Worm (Caenorhabditis elegans) whole organism, L3 larva: ENCODE results near the gene M116.5.

Experiments
- R02D3.7 ChIP-seq: fragments of 150-350 bp; optimal IDR thresholded peaks from 2 replicates; lab custom pipeline; 2014; ENCODE audit warnings: missing biosample characterization, missing genetic modification characterization
- ZK546.5 ChIP-seq: sonication (generic microtip); optimal IDR thresholded peaks from 2 replicates; lab custom pipeline; 2017; ENCODE audit warnings: missing biosample characterization, missing genetic modification characterization
- ama-1 ChIP-seq: fragments of 150-350 bp; optimal IDR thresholded peaks from 2 replicates; lab custom pipeline; 2018
- ceh-82 ChIP-seq: fragments of 150-350 bp; optimal IDR thresholded peaks from 2 replicates; lab custom pipeline; 2014; ENCODE audit warnings: missing biosample characterization, missing genetic modification characterization
- ceh-9 ChIP-seq: sonication (generic microtip); optimal IDR thresholded peaks from 2 replicates; lab custom pipeline; 2018; ENCODE audit warnings: missing biosample characterization, missing genetic modification characterization
- daf-12 ChIP-seq: fragments of 150-350 bp; optimal IDR thresholded peaks from 2 replicates; lab custom pipeline; 2014; ENCODE audit warnings: missing biosample characterization, missing genetic modification reagents, missing genetic modification characterization
- egl-27 ChIP-seq: sonication (generic microtip); optimal IDR thresholded peaks from 4 replicates; lab custom pipeline; 2017; ENCODE audit warnings: missing biosample characterization, missing genetic modification reagents, missing genetic modification characterization
- egl-5 ChIP-seq: fragments of 150-350 bp; optimal IDR thresholded peaks from 2 replicates; lab custom pipeline; 2017; ENCODE audit warnings: missing biosample characterization, missing genetic modification reagents, missing genetic modification characterization, inconsistent platforms
- elt-2 ChIP-seq: sonication (generic microtip); optimal IDR thresholded peaks from 2 replicates; lab custom pipeline; 2016; ENCODE audit warnings: missing genetic modification reagents, mild to moderate bottlenecking, missing genetic modification characterization, missing compliant biosample characterization
- elt-3 ChIP-seq, 3 experiments: fragments of 150-350 bp in 1 of 3; sonication (generic microtip) in 2 of 3; optimal IDR thresholded peaks; 2 replicates in 2 of 3; 4 replicates in 1 of 3; lab custom pipeline; 2014 to 2017; ENCODE audit warnings: missing biosample characterization in 3 of 3, missing genetic modification characterization in 3 of 3
- fkh-10 ChIP-seq: sonication (generic microtip); optimal IDR thresholded peaks from 2 replicates; lab custom pipeline; 2017; ENCODE audit warnings: missing biosample characterization, missing genetic modification reagents, missing genetic modification characterization
- fkh-2 ChIP-seq: fragments of 150-350 bp; optimal IDR thresholded peaks from 2 replicates; lab custom pipeline; 2014; ENCODE audit warnings: missing biosample characterization, missing genetic modification reagents, missing genetic modification characterization
- jun-1 ChIP-seq: fragments of 150-350 bp; optimal IDR thresholded peaks from 2 replicates; lab custom pipeline; 2014; ENCODE audit warnings: missing biosample characterization, missing genetic modification reagents, missing genetic modification characterization
- lin-15B ChIP-seq: fragments of 150-350 bp; optimal IDR thresholded peaks from 2 replicates; lab custom pipeline; 2014; ENCODE audit warnings: missing biosample characterization, missing genetic modification characterization
- lin-39 ChIP-seq: fragments of 150-350 bp; optimal IDR thresholded peaks from 2 replicates; lab custom pipeline; 2018; ENCODE audit warnings: missing biosample characterization, missing genetic modification reagents, missing genetic modification characterization
- lsy-12 ChIP-seq: sonication (generic microtip); optimal IDR thresholded peaks from 2 replicates; lab custom pipeline; 2016; ENCODE audit warnings: mild to moderate bottlenecking, missing genetic modification characterization, missing compliant biosample characterization
- nfya-1 ChIP-seq: sonication (generic microtip); optimal IDR thresholded peaks from 2 replicates; lab custom pipeline; 2017; ENCODE audit warnings: missing genetic modification characterization, mild to moderate bottlenecking, missing compliant biosample characterization, antibody characterized with exemption, moderate library complexity; ENCODE audit not compliant: insufficient read depth
- nhr-11 ChIP-seq: fragments of 150-350 bp; optimal IDR thresholded peaks from 2 replicates; lab custom pipeline; 2014; ENCODE audit warnings: missing biosample characterization, missing genetic modification characterization
- nhr-23 ChIP-seq: fragments of 150-350 bp; optimal IDR thresholded peaks from 2 replicates; lab custom pipeline; 2014; ENCODE audit warnings: missing biosample characterization, missing genetic modification reagents, missing genetic modification characterization
- nhr-237 ChIP-seq: fragments of 150-350 bp; optimal IDR thresholded peaks from 2 replicates; lab custom pipeline; 2014; ENCODE audit warnings: missing biosample characterization, missing genetic modification characterization
- nhr-25 ChIP-seq: sonication (generic microtip); optimal IDR thresholded peaks from 2 replicates; lab custom pipeline; 2017; ENCODE audit warnings: missing biosample characterization, missing genetic modification characterization
- nhr-43 ChIP-seq: sonication (generic microtip); optimal IDR thresholded peaks from 2 replicates; lab custom pipeline; 2016; ENCODE audit warnings: mild to moderate bottlenecking, missing genetic modification characterization, missing compliant biosample characterization; ENCODE audit not compliant: poor library complexity, severe bottlenecking
- nhr-76 ChIP-seq: fragments of 150-350 bp; sonication (generic microtip); optimal IDR thresholded peaks from 5 replicates; lab custom pipeline; 2014; ENCODE audit warnings: missing biosample characterization, missing genetic modification characterization
- pha-4 ChIP-seq: fragments of 150-350 bp; optimal IDR thresholded peaks from 2 replicates; lab custom pipeline; 2014; ENCODE audit warnings: missing biosample characterization, missing genetic modification reagents, missing genetic modification characterization
- pqm-1 ChIP-seq: fragments of 150-350 bp; optimal IDR thresholded peaks from 2 replicates; lab custom pipeline; 2017; ENCODE audit warnings: missing biosample characterization, missing genetic modification characterization, inconsistent platforms
- sea-2 ChIP-seq: fragments of 150-350 bp; sonication (generic microtip); optimal IDR thresholded peaks from 4 replicates; lab custom pipeline; 2014; ENCODE audit warnings: missing biosample characterization, missing genetic modification reagents, missing genetic modification characterization
- skn-1 ChIP-seq: fragments of 150-350 bp; optimal IDR thresholded peaks from 2 replicates; lab custom pipeline; 2014; ENCODE audit warnings: missing biosample characterization, missing genetic modification characterization
- snpc-4 ChIP-seq: fragments of 150-350 bp; optimal IDR thresholded peaks from 2 replicates; lab custom pipeline; 2014; ENCODE audit warnings: missing biosample characterization, missing genetic modification characterization
- tbx-2 ChIP-seq: sonication (generic microtip); optimal IDR thresholded peaks from 2 replicates; lab custom pipeline; 2016; ENCODE audit warnings: mild to moderate bottlenecking, missing genetic modification characterization, missing compliant biosample characterization
- unc-39 ChIP-seq: sonication (generic microtip); optimal IDR thresholded peaks from 4 replicates; lab custom pipeline; 2017; ENCODE audit warnings: missing biosample characterization, missing genetic modification characterization
- ztf-11 ChIP-seq: fragments of 150-350 bp; optimal IDR thresholded peaks from 2 replicates; lab custom pipeline; 2014; ENCODE audit warnings: missing biosample characterization, missing genetic modification characterization
- ztf-4 ChIP-seq: fragments of 150-350 bp; optimal IDR thresholded peaks from 2 replicates; lab custom pipeline; 2014; ENCODE audit warnings: missing biosample characterization, missing genetic modification characterization

Gene M116.5

DNA sequence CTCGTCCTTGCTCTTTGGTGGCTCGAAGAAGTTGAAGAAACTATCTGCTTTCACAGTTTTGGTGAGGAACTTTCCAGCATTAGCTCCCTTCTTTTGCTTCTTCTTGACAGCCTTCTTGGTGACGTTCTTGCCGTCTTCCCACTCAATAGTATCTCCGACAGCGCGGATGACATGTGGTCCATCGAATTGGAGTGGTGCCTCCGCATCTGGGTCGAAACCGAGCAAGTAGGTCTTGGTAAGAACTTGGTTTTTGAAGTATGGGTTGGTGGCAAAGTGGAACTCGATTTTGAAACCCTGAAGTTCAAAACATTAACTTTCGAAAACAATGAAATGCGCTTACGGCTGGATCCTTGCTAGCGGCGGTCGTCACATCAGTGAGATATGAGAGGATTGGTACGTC lies 42.6 kb downstream of the M116.5 start:
- no peak for TF ChIP-seq ceh-82 (tag; lab: Kevin White, UChicago)
- no peak for TF ChIP-seq snpc-4 (tag; lab: Kevin White, UChicago)
- TF ChIP-seq fkh-10 (GFP tag; lab: Kevin White, UChicago): no peak
- TF ChIP-seq nhr-237 (tag; lab: Kevin White, UChicago): no peak
- no peak for TF ChIP-seq elt-2 (tag; lab: Kevin White, UChicago)
- no peak for TF ChIP-seq egl-27 (tag; lab: Kevin White, UChicago)
- no peak for TF ChIP-seq unc-39 (tag; lab: Kevin White, UChicago)
- TF ChIP-seq ZK546.5 (tag; lab: Kevin White, UChicago): no peak
- TF ChIP-seq fkh-2 (tag; lab: Kevin White, UChicago): no peak
- no peak for TF ChIP-seq egl-5 (tag; lab: Kevin White, UChicago)
- TF ChIP-seq lsy-12 (tag; lab: Kevin White, UChicago): no peak
- no peak for TF ChIP-seq nhr-43 (tag; lab: Kevin White, UChicago)
- no peak for TF ChIP-seq pha-4 (tag; lab: Kevin White, UChicago)
- TF ChIP-seq nhr-23: no peak
- no peak for TF ChIP-seq R02D3.7
- no peak for TF ChIP-seq ama-1 (lab: Kevin White, UChicago)
- no peak for TF ChIP-seq nhr-11 (tag; lab: Kevin White, UChicago)
- TF ChIP-seq ztf-11 (tag; lab: Kevin White, UChicago): no peak
- TF ChIP-seq ceh-9 (tag; lab: Kevin White, UChicago): no peak

DNA sequence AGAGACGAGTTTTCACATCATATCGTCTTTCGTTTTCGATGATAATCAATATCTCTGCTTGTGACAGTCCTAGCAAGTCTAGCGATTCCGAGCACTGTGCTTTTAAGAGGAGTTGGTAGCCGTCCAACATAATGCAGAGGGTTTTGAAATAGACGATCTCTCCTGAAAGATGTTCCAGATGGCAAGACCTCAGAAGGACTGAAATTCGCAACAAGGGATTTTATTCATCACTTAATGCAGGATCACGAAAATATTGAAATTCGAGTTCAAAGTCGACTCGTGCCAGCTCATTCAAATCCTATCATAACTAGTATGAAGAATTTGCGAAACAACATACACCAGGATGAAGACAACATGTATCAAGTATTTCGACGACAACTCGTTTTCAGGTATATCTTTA lies 43.4 kb downstream of the M116.5 start, which contains the start of gene D2096.7:
Gene D2096.7, minus strand, starts transcription at position 130 of the 400 bp plus-strand sequence.
- TF ChIP-seq lsy-12 (tag; lab: Kevin White, UChicago): peak; percentile 6
- no peak for TF ChIP-seq daf-12 (tag; lab: Kevin White, UChicago)
- peak; percentile 77 for TF ChIP-seq ama-1 (lab: Kevin White, UChicago)
- peak; percentile 47 for TF ChIP-seq ztf-4 (tag; lab: Kevin White, UChicago)
- TF ChIP-seq jun-1: no peak
- peak; percentile 31 for TF ChIP-seq nhr-43 (tag; lab: Kevin White, UChicago)
- peak; percentile 2 for TF ChIP-seq elt-2 (tag; lab: Kevin White, UChicago)

DNA sequence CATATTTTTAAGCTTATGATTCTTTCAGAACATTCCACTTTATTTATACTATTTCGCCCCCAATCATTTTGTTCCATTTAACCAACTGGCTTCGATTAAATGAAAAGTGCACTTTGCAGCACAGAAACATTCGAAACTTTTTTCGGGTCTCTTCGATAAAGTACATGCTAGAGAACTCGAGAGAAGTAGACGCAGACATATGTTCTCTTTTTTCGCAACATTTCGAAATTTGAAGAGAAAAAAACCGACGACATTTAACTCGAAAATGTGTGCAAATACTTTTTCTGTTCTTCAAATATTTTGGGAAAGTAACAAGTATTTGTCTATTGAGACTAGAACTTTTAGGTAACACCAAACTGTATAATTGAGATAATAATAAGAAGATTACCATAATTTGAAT lies 43.9 kb downstream of the M116.5 start:
- TF ChIP-seq nfya-1 (tag; lab: Kevin White, UChicago) (peak; percentile 44), ceh-82 (tag; lab: Kevin White, UChicago) (no peak), pha-4 (tag; lab: Kevin White, UChicago) (peak; percentile 55), nhr-23 (no peak)

DNA sequence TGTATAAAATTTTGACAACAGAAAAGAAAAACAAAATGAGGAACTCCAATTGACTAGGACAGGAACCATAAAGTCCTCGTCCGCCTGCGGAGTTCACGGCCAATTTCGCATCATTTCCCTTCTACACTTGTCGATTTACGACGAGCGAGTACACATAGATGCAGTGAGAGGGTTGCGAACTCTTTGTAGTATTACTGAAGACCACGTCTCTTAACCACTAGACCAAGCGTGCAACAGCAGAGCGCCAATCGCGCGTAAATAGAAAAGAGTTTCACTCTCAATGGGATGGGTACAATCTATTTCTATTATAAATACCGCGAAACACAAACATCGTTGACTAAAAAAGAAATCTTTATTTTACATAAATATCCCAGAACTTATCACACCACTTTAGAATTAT lies 45.5 kb downstream of the M116.5 start:
- TF ChIP-seq skn-1 (tag; lab: Kevin White, UChicago): peak; percentile 57
- TF ChIP-seq snpc-4 (tag; lab: Kevin White, UChicago): peak; percentile 63
- TF ChIP-seq R02D3.7: peak; percentile 79
- TF ChIP-seq egl-5 (tag; lab: Kevin White, UChicago): peak; percentile 71
- TF ChIP-seq pha-4 (tag; lab: Kevin White, UChicago): peak; percentile 88
- TF ChIP-seq ceh-82 (tag; lab: Kevin White, UChicago): peak; percentile 18
- TF ChIP-seq ama-1 (lab: Kevin White, UChicago): peak; percentile 84
- TF ChIP-seq nhr-76 (tag; lab: Kevin White, UChicago): no peak
- TF ChIP-seq pqm-1 (tag; lab: Kevin White, UChicago): peak; percentile 72
- peak; percentile 55 for TF ChIP-seq jun-1
- peak; percentile 7 for TF ChIP-seq egl-27 (tag; lab: Kevin White, UChicago)
- TF ChIP-seq elt-2 (tag; lab: Kevin White, UChicago): peak; percentile 66
- peak; percentile 79 for TF ChIP-seq lsy-12 (tag; lab: Kevin White, UChicago)
- no peak for TF ChIP-seq ceh-9 (tag; lab: Kevin White, UChicago)
- peak; percentile 59 for TF ChIP-seq nhr-25 (tag; lab: Kevin White, UChicago)
- no peak for TF ChIP-seq sea-2 (GFP tag; lab: Kevin White, UChicago)
- TF ChIP-seq nhr-43 (tag; lab: Kevin White, UChicago): peak; percentile 81
- TF ChIP-seq lin-15B (tag; lab: Kevin White, UChicago): peak; percentile 59
- TF ChIP-seq nfya-1 (tag; lab: Kevin White, UChicago): peak; percentile 80
- peak; percentile 90 for TF ChIP-seq lin-39 (tag; lab: Kevin White, UChicago)
- peak; percentile 30 for TF ChIP-seq ztf-4 (tag; lab: Kevin White, UChicago)
- TF ChIP-seq tbx-2 (tag; lab: Kevin White, UChicago): peak; percentile 59
- TF ChIP-seq elt-3 (tag; optimal IDR thresholded peaks at IDR 0.05; lab: Kevin White, UChicago): no peak
- TF ChIP-seq unc-39 (tag; lab: Kevin White, UChicago): no peak
- peak; percentile 56 for TF ChIP-seq nhr-23
